Worm (Caenorhabditis elegans) whole organism, L4 larva: ENCODE measurements around the gene npr-2.
A peak's percentile ranks its signal among the peaks of the same experiment; 100 is the strongest.

ENCODE experiments used
- F10B5.3 ChIP-seq: sonication (generic microtip); optimal IDR thresholded peaks from 2 replicates; lab custom pipeline; 2016; ENCODE audit warnings: mild to moderate bottlenecking, missing genetic modification characterization, missing compliant biosample characterization
- F37D6.2 ChIP-seq: sonication (generic microtip); optimal IDR thresholded peaks from 2 replicates; lab custom pipeline; 2016; ENCODE audit warnings: mild to moderate bottlenecking, missing genetic modification characterization, missing compliant biosample characterization
- F49E8.2 ChIP-seq: sonication (generic microtip); optimal IDR thresholded peaks from 2 replicates; lab custom pipeline; 2016; ENCODE audit warnings: missing compliant biosample characterization, mild to moderate bottlenecking, missing genetic modification characterization, borderline replicate concordance
- T20F7.1 ChIP-seq: fragments of 200-800 bp; sonication (Bioruptor generic); optimal IDR thresholded peaks from 2 replicates; lab custom pipeline; 2018; ENCODE audit warnings: mild to moderate bottlenecking, missing genetic modification characterization, missing compliant biosample characterization
- Y105C5A.15 ChIP-seq: fragments of 200-800 bp; sonication (Bioruptor generic); IDR thresholded peaks from 2 replicates; pipeline ENCODE4 v1.3.6; 2022; ENCODE audit warnings: missing genetic modification characterization, missing compliant biosample characterization
- Y48G9A.11 ChIP-seq: fragments of 200-800 bp; sonication (Bioruptor generic); IDR thresholded peaks from 2 replicates; pipeline ENCODE4 v1.3.6; 2022; ENCODE audit warnings: missing genetic modification reagents, missing genetic modification characterization, missing compliant biosample characterization
- ZK546.5 ChIP-seq, 2 experiments: sonication (generic microtip); optimal IDR thresholded peaks; 2 replicates each; lab custom pipeline; 2017; ENCODE audit warnings: missing biosample characterization in 2 of 2, missing genetic modification characterization in 2 of 2
- aha-1 ChIP-seq: fragments of 150-350 bp; peaks from one replicate; lab custom pipeline; 2014; ENCODE audit warnings: missing biosample characterization, missing genetic modification characterization
- aly-2 ChIP-seq: sonication (generic microtip); optimal IDR thresholded peaks from 2 replicates; lab custom pipeline; 2018; ENCODE audit warnings: missing biosample characterization, missing genetic modification characterization
- attf-4 ChIP-seq: sonication (generic microtip); optimal IDR thresholded peaks from 3 replicates; lab custom pipeline; 2017; ENCODE audit warnings: missing biosample characterization, missing genetic modification characterization
- ces-1 ChIP-seq: fragments of 150-350 bp; sonication (generic microtip); optimal IDR thresholded peaks from 4 replicates; lab custom pipeline; 2014; ENCODE audit warnings: missing biosample characterization, missing genetic modification reagents, missing genetic modification characterization
- daf-12 ChIP-seq: fragments of 150-350 bp; optimal IDR thresholded peaks from 2 replicates; lab custom pipeline; 2014; ENCODE audit warnings: missing biosample characterization, missing genetic modification reagents, missing genetic modification characterization
- daf-16 ChIP-seq, 3 experiments: sonication (generic microtip); optimal IDR thresholded peaks; 2 replicates each; lab custom pipeline; 2016 to 2017; ENCODE audit warnings: missing genetic modification characterization in 3 of 3, missing genetic modification reagents in 3 of 3, mild to moderate bottlenecking in 2 of 3, missing compliant biosample characterization in 2 of 3, missing biosample characterization in 1 of 3, moderate library complexity in 1 of 3
- daf-8 ChIP-seq: fragments of 200-800 bp; sonication (Bioruptor generic); IDR thresholded peaks from 2 replicates; pipeline ENCODE4 v1.3.6; 2022; ENCODE audit warnings: missing genetic modification characterization, missing compliant biosample characterization
- dmd-8 ChIP-seq: fragments of 200-800 bp; sonication (Bioruptor generic); IDR thresholded peaks from 2 replicates; pipeline ENCODE4 v1.3.6; 2022; ENCODE audit warnings: missing genetic modification characterization, missing compliant biosample characterization
- dpl-1 ChIP-seq: fragments of 150-350 bp; optimal IDR thresholded peaks from 2 replicates; lab custom pipeline; 2014; ENCODE audit warnings: missing biosample characterization, missing genetic modification reagents, missing genetic modification characterization
- dve-1 ChIP-seq: sonication (generic microtip); optimal IDR thresholded peaks from 2 replicates; lab custom pipeline; 2017; ENCODE audit warnings: antibody characterized with exemption, mild to moderate bottlenecking, missing genetic modification characterization, missing compliant biosample characterization; ENCODE audit not compliant: insufficient read depth
- egl-43 ChIP-seq: fragments of 200-800 bp; sonication (Bioruptor generic); IDR thresholded peaks from 2 replicates; pipeline ENCODE4 v1.3.6; 2022; ENCODE audit warnings: missing genetic modification reagents, missing genetic modification characterization, missing compliant biosample characterization
- hlh-30 ChIP-seq: sonication (generic microtip); optimal IDR thresholded peaks from 2 replicates; lab custom pipeline; 2017; ENCODE audit warnings: antibody characterized with exemption, mild to moderate bottlenecking, missing genetic modification characterization, missing compliant biosample characterization; ENCODE audit not compliant: insufficient read depth
- hmg-1.1 ChIP-seq: fragments of 200-800 bp; sonication (Bioruptor generic); IDR thresholded peaks from 2 replicates; pipeline ENCODE4 v1.3.6; 2022; ENCODE audit warnings: missing genetic modification reagents, missing genetic modification characterization, missing compliant biosample characterization
- jun-1 ChIP-seq: fragments of 150-350 bp; optimal IDR thresholded peaks from 2 replicates; lab custom pipeline; 2014; ENCODE audit warnings: missing biosample characterization, missing genetic modification reagents, missing genetic modification characterization
- lin-1 ChIP-seq: fragments of 200-800 bp; sonication (Bioruptor generic); IDR thresholded peaks from 2 replicates; pipeline ENCODE4 v1.3.6; 2022; ENCODE audit warnings: missing genetic modification reagents, missing genetic modification characterization, missing compliant biosample characterization
- lir-3 ChIP-seq: sonication (generic microtip); optimal IDR thresholded peaks from 2 replicates; lab custom pipeline; 2016; ENCODE audit warnings: mild to moderate bottlenecking, missing genetic modification characterization, missing compliant biosample characterization
- madf-5 ChIP-seq, 2 experiments: fragments of 200-800 bp; sonication (Bioruptor generic); IDR thresholded peaks; 2 replicates each; pipeline ENCODE4 v1.3.6; 2022; ENCODE audit warnings: missing compliant biosample characterization in 2 of 2, missing genetic modification characterization in 2 of 2
- madf-9 ChIP-seq: fragments of 200-800 bp; sonication (Bioruptor generic); conservative IDR thresholded peaks from 2 replicates; pipeline ENCODE4 v1.3.6; 2022; ENCODE audit warnings: missing genetic modification reagents, missing genetic modification characterization, missing compliant biosample characterization
- mdt-29 ChIP-seq: fragments of 200-800 bp; sonication (Bioruptor generic); IDR thresholded peaks from 2 replicates; pipeline ENCODE4 v1.3.6; 2022; ENCODE audit warnings: missing genetic modification reagents, missing genetic modification characterization, missing compliant biosample characterization
- mxl-2 ChIP-seq: fragments of 200-800 bp; sonication (Bioruptor generic); conservative IDR thresholded peaks from 2 replicates; pipeline ENCODE4 v1.3.6; 2022; ENCODE audit warnings: missing genetic modification reagents, missing genetic modification characterization, missing compliant biosample characterization
- nhr-10 ChIP-seq: fragments of 150-350 bp; optimal IDR thresholded peaks from 2 replicates; lab custom pipeline; 2014; ENCODE audit warnings: missing biosample characterization, missing genetic modification characterization
- nhr-11 ChIP-seq: fragments of 150-350 bp; optimal IDR thresholded peaks from 2 replicates; lab custom pipeline; 2014; ENCODE audit warnings: missing biosample characterization, missing genetic modification characterization
- nhr-111 ChIP-seq: fragments of 200-800 bp; sonication (Bioruptor generic); optimal IDR thresholded peaks from 2 replicates; lab custom pipeline; 2018; ENCODE audit warnings: mild to moderate bottlenecking, missing genetic modification characterization, missing compliant biosample characterization
- nhr-25 ChIP-seq: sonication (generic microtip); optimal IDR thresholded peaks from 2 replicates; lab custom pipeline; 2017; ENCODE audit warnings: missing genetic modification characterization, mild to moderate bottlenecking, missing compliant biosample characterization, antibody characterized with exemption, moderate library complexity, borderline replicate concordance; ENCODE audit not compliant: insufficient read depth
- nhr-41 ChIP-seq: fragments of 200-800 bp; sonication (Bioruptor generic); IDR thresholded peaks from 2 replicates; pipeline ENCODE4 v1.3.6; 2022; ENCODE audit warnings: missing genetic modification reagents, missing genetic modification characterization, missing compliant biosample characterization
- nhr-42 ChIP-seq: fragments of 200-800 bp; sonication (Bioruptor generic); IDR thresholded peaks from 2 replicates; pipeline ENCODE4 v1.3.6; 2022; ENCODE audit warnings: missing genetic modification characterization, missing compliant biosample characterization
- nhr-48 ChIP-seq: sonication (generic microtip); optimal IDR thresholded peaks from 2 replicates; lab custom pipeline; 2016; ENCODE audit warnings: mild to moderate bottlenecking, missing genetic modification characterization, missing compliant biosample characterization
- nhr-76 ChIP-seq: fragments of 150-350 bp; optimal IDR thresholded peaks from 2 replicates; lab custom pipeline; 2014; ENCODE audit warnings: missing biosample characterization, missing genetic modification characterization
- pqm-1 ChIP-seq: sonication (generic microtip); optimal IDR thresholded peaks from 2 replicates; lab custom pipeline; 2017; ENCODE audit warnings: missing biosample characterization, missing genetic modification characterization
- sdz-12 ChIP-seq: fragments of 200-800 bp; sonication (Bioruptor generic); optimal IDR thresholded peaks from 2 replicates; lab custom pipeline; 2018; ENCODE audit warnings: mild to moderate bottlenecking, missing genetic modification characterization, missing compliant biosample characterization
- set-16 ChIP-seq: fragments of 200-800 bp; sonication (Bioruptor generic); IDR thresholded peaks from 2 replicates; pipeline ENCODE4 v1.3.6; 2022; ENCODE audit warnings: missing genetic modification reagents, missing genetic modification characterization, missing compliant biosample characterization
- skn-1 ChIP-seq: fragments of 150-350 bp; optimal IDR thresholded peaks from 2 replicates; lab custom pipeline; 2014; ENCODE audit warnings: missing biosample characterization, missing genetic modification characterization
- spr-1 ChIP-seq: sonication (generic microtip); optimal IDR thresholded peaks from 2 replicates; lab custom pipeline; 2016; ENCODE audit warnings: mild to moderate bottlenecking, missing genetic modification characterization, missing compliant biosample characterization
- spr-3 ChIP-seq: fragments of 200-800 bp; sonication (Bioruptor generic); optimal IDR thresholded peaks from 2 replicates; lab custom pipeline; 2018; ENCODE audit warnings: mild to moderate bottlenecking, missing genetic modification characterization, missing compliant biosample characterization
- unc-130 ChIP-seq: sonication (generic microtip); optimal IDR thresholded peaks from 2 replicates; lab custom pipeline; 2016; ENCODE audit warnings: missing genetic modification reagents, missing genetic modification characterization, missing compliant biosample characterization
- unc-62 ChIP-seq, 3 experiments: fragments of 150-350 bp in 1 of 3; sonication (generic microtip); optimal IDR thresholded peaks in 2 of 3; peaks in 1 of 3; 1 replicate in 1 of 3; 2 replicates in 2 of 3; lab custom pipeline; 2014 to 2017; ENCODE audit warnings: missing biosample characterization in 3 of 3, missing genetic modification characterization in 3 of 3, missing genetic modification reagents in 3 of 3, missing genotype in 1 of 3
- vab-7 ChIP-seq: fragments of 200-800 bp; sonication (Bioruptor generic); IDR thresholded peaks from 2 replicates; pipeline ENCODE4 v1.3.6; 2022; ENCODE audit warnings: missing genetic modification reagents, missing genetic modification characterization, missing compliant biosample characterization
- zag-1 ChIP-seq: fragments of 150-350 bp; optimal IDR thresholded peaks from 2 replicates; lab custom pipeline; 2014; ENCODE audit warnings: missing biosample characterization, missing genetic modification characterization
- ztf-11 ChIP-seq: fragments of 150-350 bp; optimal IDR thresholded peaks from 2 replicates; lab custom pipeline; 2014; ENCODE audit warnings: missing biosample characterization, missing genetic modification characterization
- ztf-7 ChIP-seq: fragments of 150-350 bp; optimal IDR thresholded peaks from 2 replicates; lab custom pipeline; 2014; ENCODE audit warnings: missing biosample characterization, missing genetic modification characterization

The npr-2 gene

ce11 chrIV:9563529-9564376, 16.2 kb downstream of the npr-2 start (continued):
- TF ChIP-seq jun-1 (tag; lab: Kevin White, UChicago) (no peak), mdt-29 (no peak), nhr-76 (tag; lab: Kevin White, UChicago) (no peak), daf-16 (GFP tag; optimal IDR thresholded peaks at IDR 0.05; lab: Kevin White, UChicago) (no peak), daf-16 (tag; optimal IDR thresholded peaks at IDR 0.05; lab: Kevin White, UChicago) (no peak), nhr-11 (no peak), Y48G9A.11 (GFP tag; lab: Robert Waterston, UW) (no peak), nhr-111 (GFP tag; lab: Kevin White, UChicago) (no peak), unc-130 (GFP tag; lab: Kevin White, UChicago) (no peak), skn-1 (tag; lab: Kevin White, UChicago) (no peak), dve-1 (tag; lab: Kevin White, UChicago) (no peak), spr-1 (peak; percentile 7), lin-1 (GFP tag; lab: Robert Waterston, UW) (no peak), daf-12 (tag; lab: Kevin White, UChicago) (no peak), nhr-42 (no peak), dpl-1 (GFP tag; lab: Kevin White, UChicago) (no peak), Y105C5A.15 (GFP tag; lab: Robert Waterston, UW) (no peak), mxl-2 (no peak), hlh-30 (tag; lab: Kevin White, UChicago) (no peak), madf-5 (GFP tag; IDR thresholded peaks at IDR 0.05; lab: Robert Waterston, UW) (0 out of 4 replicates have a peak, but pooled peaks of 1 of the 2 experiments have one; percentile 32), ztf-11 (no peak), vab-7 (no peak), pqm-1 (tag; lab: Kevin White, UChicago) (no peak), aly-2 (tag; lab: Kevin White, UChicago) (no peak), lir-3 (no peak), T20F7.1 (GFP tag; lab: Kevin White, UChicago) (no peak), daf-8 (GFP tag; lab: Robert Waterston, UW) (no peak), ZK546.5 (tag; optimal IDR thresholded peaks at IDR 0.05; lab: Kevin White, UChicago) (no peak), sdz-12 (GFP tag; lab: Kevin White, UChicago) (no peak), madf-9 (GFP tag; lab: Robert Waterston, UW) (peak; percentile 30; the same call in 1 of the 2 replicates), hmg-1.1 (GFP tag; lab: Robert Waterston, UW) (0 out of 2 replicates have a peak, but pooled peaks have one; percentile 27), nhr-25 (tag; lab: Kevin White, UChicago) (no peak), nhr-41 (GFP tag; lab: Robert Waterston, UW) (no peak), F49E8.2 (no peak), ztf-7 (tag; lab: Kevin White, UChicago) (no peak), spr-3 (GFP tag; lab: Kevin White, UChicago) (no peak), egl-43 (GFP tag; lab: Robert Waterston, UW) (0 out of 2 replicates have a peak, but pooled peaks have one; percentile 14), unc-62 (GFP tag; optimal IDR thresholded peaks at IDR 0.05 in 1 of 2; lab: Kevin White, UChicago) (no peak), unc-62 (tag; optimal IDR thresholded peaks at IDR 0.05; lab: Kevin White, UChicago) (no peak), zag-1 (tag; lab: Kevin White, UChicago) (no peak), F37D6.2 (tag; lab: Kevin White, UChicago) (no peak), nhr-10 (tag; lab: Kevin White, UChicago) (no peak), dmd-8 (GFP tag; lab: Robert Waterston, UW) (no peak), set-16 (GFP tag; lab: Robert Waterston, UW) (peak; percentile 97), attf-4 (no peak), ces-1 (GFP tag; lab: Kevin White, UChicago) (no peak), aha-1 (tag; lab: Kevin White, UChicago) (no peak), F10B5.3 (tag; lab: Kevin White, UChicago) (no peak), nhr-48 (tag; lab: Kevin White, UChicago) (peak; percentile 37)
